Fruit fly (Drosophila melanogaster): ENCODE measurements around the gene Akh.
A peak's percentile ranks its signal among the peaks of the same experiment; 100 is the strongest.

Akh gene

DNA sequence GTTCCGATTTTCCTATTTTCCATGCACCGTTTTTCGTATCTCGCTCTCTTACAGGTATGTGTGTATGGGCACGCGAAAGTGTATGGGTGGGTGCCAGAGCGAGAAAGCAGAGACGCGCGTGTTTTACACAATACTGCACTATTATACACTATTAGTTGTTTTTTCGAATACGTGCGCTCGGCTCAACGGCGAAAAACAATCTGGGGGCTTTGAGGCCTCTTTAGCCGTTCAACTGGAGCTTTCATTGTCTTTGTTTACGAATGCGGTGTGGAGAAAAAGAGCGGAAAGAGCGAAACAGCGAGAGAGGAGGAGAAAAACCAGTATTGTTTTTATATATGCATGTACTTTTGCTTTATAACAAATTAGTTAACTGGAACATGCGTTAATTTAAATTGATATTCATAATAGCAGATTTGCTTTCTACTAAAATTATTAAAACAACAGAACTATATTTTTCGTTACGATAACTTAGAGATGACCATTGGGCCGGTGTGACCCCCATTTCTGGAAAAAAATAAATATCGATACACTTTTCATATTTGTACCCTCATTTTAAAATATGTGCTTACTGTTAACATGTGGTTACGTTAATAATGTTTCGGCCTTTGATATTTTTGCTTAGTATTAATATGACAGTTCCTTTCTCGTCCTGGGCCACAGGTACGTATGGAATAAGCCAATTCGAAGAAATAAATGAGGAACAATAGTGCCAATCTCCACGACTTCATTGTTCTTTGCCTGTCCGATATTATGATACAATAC lies 38.6 kb upstream of the Akh start, which contains the start of gene CG14995:
CG14995 (minus strand) TSS at position 761 of the 762 bp plus-strand sequence.
- TF ChIP-seq Rx (GFP tag; IDR thresholded peaks at IDR 0.05) (no peak), Bdp1 (GFP tag; optimal IDR thresholded peaks at IDR 0.05) (no peak), CG2129 (GFP tag; IDR thresholded peaks at IDR 0.05; ENCODE audit: partially characterized antibody) (0 out of 2 replicates have a peak, but pooled peaks have one; percentile 19), gce (GFP tag; IDR thresholded peaks at IDR 0.05) (no peak), MTF-1 (GFP tag; optimal IDR thresholded peaks at IDR 0.05; ENCODE audit: borderline replicate concordance) (no peak), p53 (GFP tag; optimal IDR thresholded peaks at IDR 0.05) (no peak), bbx (GFP tag; IDR thresholded peaks at IDR 0.05; ENCODE audit: partially characterized antibody) (peak; percentile 51; the same call in 1 of the 2 replicates), D19B (GFP tag; optimal IDR thresholded peaks at IDR 0.05) (no peak), scrt (GFP tag; optimal IDR thresholded peaks at IDR 0.05) (peak; percentile 52), ind (GFP tag; optimal IDR thresholded peaks at IDR 0.05) (no peak), PHDP (tag; optimal IDR thresholded peaks at IDR 0.05) (peak; percentile 50), sim (GFP tag; IDR thresholded peaks at IDR 0.05) (no peak), ken (GFP tag; IDR thresholded peaks at IDR 0.05) (no peak), CG10267 (tag; optimal IDR thresholded peaks at IDR 0.05) (peak; percentile 5), CG4360 (GFP tag; IDR thresholded peaks at IDR 0.05) (no peak), CkIIα-i1 (GFP tag; IDR thresholded peaks at IDR 0.05) (no peak), CG1792 (GFP tag; optimal IDR thresholded peaks at IDR 0.05) (no peak), CG4282 (GFP tag; optimal IDR thresholded peaks at IDR 0.05) (no peak), tgo (GFP tag; IDR thresholded peaks at IDR 0.05) (no peak), stwl (tag; optimal IDR thresholded peaks at IDR 0.05) (peak; percentile 56), Atf6 (GFP tag; IDR thresholded peaks at IDR 0.05) (peak; percentile 42; the same call in 1 of the 2 replicates), chinmo (GFP tag; IDR thresholded peaks at IDR 0.05; ENCODE audit: partially characterized antibody) (peak; percentile 96), Spps (tag; optimal IDR thresholded peaks at IDR 0.05) (no peak), fu2 (GFP tag; optimal IDR thresholded peaks at IDR 0.05) (no peak), danr (GFP tag; IDR thresholded peaks at IDR 0.05) (no peak), CG14860 (GFP tag; IDR thresholded peaks at IDR 0.05; ENCODE audit: partially characterized antibody) (no peak), CG7372 (GFP tag; IDR thresholded peaks at IDR 0.05) (no peak), CG4854 (GFP tag; optimal IDR thresholded peaks at IDR 0.05) (no peak), lmd (GFP tag; IDR thresholded peaks at IDR 0.05) (no peak), CG11696 (GFP tag; IDR thresholded peaks at IDR 0.05) (0 out of 2 replicates have a peak, but pooled peaks have one; percentile 30), h (optimal IDR thresholded peaks at IDR 0.05) (no peak), Fer2 (tag; optimal IDR thresholded peaks at IDR 0.05) (no peak), Stat92E (GFP tag; optimal IDR thresholded peaks at IDR 0.05) (no peak), wdn (GFP tag; IDR thresholded peaks at IDR 0.05) (no peak), CG10366 (GFP tag; IDR thresholded peaks at IDR 0.05) (no peak), CG14667 (GFP tag; IDR thresholded peaks at IDR 0.05) (no peak), kay (GFP tag; optimal IDR thresholded peaks at IDR 0.05) (no peak), CG13296 (GFP tag; optimal IDR thresholded peaks at IDR 0.05) (peak; percentile 63), Bgb (GFP tag; IDR thresholded peaks at IDR 0.05; ENCODE audit: partially characterized antibody) (peak; percentile 70), jing (GFP tag; optimal IDR thresholded peaks at IDR 0.05) (no peak), ro (GFP tag; IDR thresholded peaks at IDR 0.05) (no peak), BEAF-32 (GFP tag; optimal IDR thresholded peaks at IDR 0.05) (peak; percentile 75), Adf1 (GFP tag; IDR thresholded peaks at IDR 0.05) (peak; percentile 45; the same call in 1 of the 2 replicates), Oli (tag; optimal IDR thresholded peaks at IDR 0.05) (no peak), CG12071 (GFP tag; optimal IDR thresholded peaks at IDR 0.05) (peak; percentile 61), Hand (GFP tag; optimal IDR thresholded peaks at IDR 0.05) (peak; percentile 34), CG14441 (GFP tag; IDR thresholded peaks at IDR 0.05) (no peak), dimm (GFP tag; IDR thresholded peaks at IDR 0.05) (no peak), CG4404 (GFP tag; IDR thresholded peaks at IDR 0.05) (no peak), otp (GFP tag; IDR thresholded peaks at IDR 0.05) (no peak)

Data from whole organism, embryonic.